Fruit fly (Drosophila melanogaster) whole organism, embryonic: Measurements from ENCODE around the gene Strip.
A peak's percentile ranks its signal among the peaks of the same experiment; 100 is the strongest.

Source experiments
- CG10654 ChIP-seq: fragments of 200-800 bp; sonication (Bioruptor generic); optimal IDR thresholded peaks from 2 replicates; lab custom pipeline; 2016; ENCODE audit warnings: missing biosample characterization, missing genetic modification characterization
- CG12104 ChIP-seq: fragments of 200-800 bp; sonication (Bioruptor generic); optimal IDR thresholded peaks from 3 replicates; lab custom pipeline; 2016; ENCODE audit warnings: missing biosample characterization, missing genetic modification characterization
- CG14014 ChIP-seq: fragments of 200-800 bp; sonication (Bioruptor generic); IDR thresholded peaks from 2 replicates; pipeline ENCODE4 v1.3.6; 2022; ENCODE audit warnings: missing biosample characterization, missing genetic modification characterization
- CG16813 ChIP-seq: fragments of 200-800 bp; sonication (Bioruptor generic); IDR thresholded peaks from 3 replicates; pipeline ENCODE4 v1.3.6; 2022; ENCODE audit warnings: missing biosample characterization, missing genetic modification characterization; ENCODE audit not compliant: partially characterized antibody
- CG17361 ChIP-seq: fragments of 200-800 bp; sonication (Bioruptor generic); IDR thresholded peaks from 3 replicates; pipeline ENCODE4 v1.3.6; 2022; ENCODE audit warnings: missing biosample characterization, missing genetic modification characterization
- CG18764 ChIP-seq: fragments of 200-800 bp; sonication (Bioruptor generic); optimal IDR thresholded peaks from 3 replicates; lab custom pipeline; 2016; ENCODE audit warnings: missing biosample characterization, missing genetic modification characterization
- CG3847 ChIP-seq: fragments of 200-800 bp; sonication (Bioruptor generic); IDR thresholded peaks from 2 replicates; pipeline ENCODE4 v1.3.6; 2022; ENCODE audit warnings: missing biosample characterization, missing genetic modification characterization
- CG4730 ChIP-seq: fragments of 200-800 bp; sonication (Bioruptor generic); IDR thresholded peaks from 2 replicates; pipeline ENCODE4 v1.3.6; 2022; ENCODE audit warnings: missing biosample characterization, missing genetic modification characterization
- CG6689 ChIP-seq: fragments of 200-800 bp; sonication (Bioruptor generic); IDR thresholded peaks from 2 replicates; pipeline ENCODE4 v1.3.6; 2022; ENCODE audit warnings: missing biosample characterization, missing genetic modification characterization
- CG7271 ChIP-seq: fragments of 200-800 bp; sonication (Bioruptor generic); optimal IDR thresholded peaks from 2 replicates; lab custom pipeline; 2018; ENCODE audit warnings: missing biosample characterization, mild to moderate bottlenecking, missing genetic modification characterization, moderate library complexity
- CG7372 ChIP-seq: fragments of 200-800 bp; sonication (Bioruptor generic); IDR thresholded peaks from 2 replicates; pipeline ENCODE4 v1.3.6; 2022; ENCODE audit warnings: missing biosample characterization, missing genetic modification characterization
- CG7839 ChIP-seq: fragments of 200-800 bp; sonication (Bioruptor generic); optimal IDR thresholded peaks from 3 replicates; lab custom pipeline; 2018; ENCODE audit warnings: missing biosample characterization, mild to moderate bottlenecking, missing genetic modification characterization, moderate library complexity
- CG8388 ChIP-seq: fragments of 200-800 bp; sonication (Bioruptor generic); optimal IDR thresholded peaks from 2 replicates; lab custom pipeline; 2019; ENCODE audit warnings: missing biosample characterization, mild to moderate bottlenecking, missing genetic modification characterization, moderate library complexity
- CG9932 ChIP-seq: fragments of 200-800 bp; sonication (Bioruptor generic); IDR thresholded peaks from 2 replicates; pipeline ENCODE4 v1.3.6; 2022; ENCODE audit warnings: missing biosample characterization, missing genetic modification characterization
- CHES-1-like ChIP-seq: fragments of 200-800 bp; sonication (Bioruptor generic); optimal IDR thresholded peaks from 2 replicates; lab custom pipeline; 2016; ENCODE audit warnings: missing biosample characterization, missing genetic modification characterization
- CTCF ChIP-seq: fragments of 200-800 bp; sonication (Bioruptor generic); optimal IDR thresholded peaks from 2 replicates; lab custom pipeline; 2017; ENCODE audit warnings: missing biosample characterization, mild to moderate bottlenecking, missing genetic modification characterization, moderate library complexity
- Dll ChIP-seq: fragments of 200-800 bp; sonication (Bioruptor generic); IDR thresholded peaks from 4 replicates; pipeline ENCODE4 v1.3.6; 2022; ENCODE audit warnings: missing biosample characterization, missing genetic modification characterization; ENCODE audit not compliant: partially characterized antibody
- Doc3 ChIP-seq: fragments of 200-800 bp; sonication (Bioruptor generic); IDR thresholded peaks from 3 replicates; pipeline ENCODE4 v1.3.6; 2022; ENCODE audit warnings: missing biosample characterization, missing genetic modification characterization; ENCODE audit not compliant: partially characterized antibody
- Ets65A ChIP-seq: fragments of 200-800 bp; sonication (Bioruptor generic); peaks from one replicate; lab custom pipeline; 2016; ENCODE audit warnings: missing biosample characterization, missing genetic modification characterization
- H15 ChIP-seq: fragments of 200-800 bp; sonication (Bioruptor generic); IDR thresholded peaks from 3 replicates; pipeline ENCODE4 v1.3.6; 2022; ENCODE audit warnings: missing biosample characterization, missing genetic modification characterization
- Hr39 ChIP-seq: fragments of >200 bp; optimal IDR thresholded peaks from 2 replicates; lab custom pipeline; 2017
- Hr51 ChIP-seq, 2 experiments: fragments of 200-800 bp; sonication (Bioruptor generic); optimal IDR thresholded peaks; 2 replicates in 1 of 2; 3 replicates in 1 of 2; lab custom pipeline; 2016 to 2018; ENCODE audit warnings: missing biosample characterization in 2 of 2, missing genetic modification characterization in 2 of 2, mild to moderate bottlenecking in 1 of 2, moderate library complexity in 1 of 2
- MESR4 ChIP-seq: fragments of 200-800 bp; sonication (Bioruptor generic); optimal IDR thresholded peaks from 2 replicates; lab custom pipeline; 2018; ENCODE audit warnings: missing biosample characterization, mild to moderate bottlenecking, missing genetic modification characterization, moderate library complexity
- MTF-1 ChIP-seq: fragments of 200-800 bp; sonication (Bioruptor generic); optimal IDR thresholded peaks from 2 replicates; lab custom pipeline; 2018; ENCODE audit warnings: missing biosample characterization, mild to moderate bottlenecking, missing genetic modification characterization, borderline replicate concordance
- Mrtf ChIP-seq: fragments of 200-800 bp; sonication (Bioruptor generic); IDR thresholded peaks from 3 replicates; pipeline ENCODE4 v1.3.6; 2022; ENCODE audit warnings: missing biosample characterization, missing genetic modification characterization
- Myb ChIP-seq: fragments of 200-800 bp; sonication (Bioruptor generic); optimal IDR thresholded peaks from 2 replicates; lab custom pipeline; 2016; ENCODE audit warnings: missing biosample characterization, missing genetic modification characterization
- Ptx1 ChIP-seq: fragments of 200-800 bp; sonication (Bioruptor generic); IDR thresholded peaks from 2 replicates; pipeline ENCODE4 v1.3.6; 2022; ENCODE audit warnings: missing biosample characterization, missing genetic modification characterization
- Rx ChIP-seq: fragments of 200-800 bp; sonication (Bioruptor generic); IDR thresholded peaks from 2 replicates; pipeline ENCODE4 v1.3.6; 2022; ENCODE audit warnings: missing biosample characterization, missing genetic modification characterization
- Six4 ChIP-seq: fragments of 200-800 bp; sonication (Bioruptor generic); optimal IDR thresholded peaks from 2 replicates; lab custom pipeline; 2016; ENCODE audit warnings: missing biosample characterization, missing genetic modification characterization
- Xrp1 ChIP-seq: fragments of 200-800 bp; sonication (Bioruptor generic); IDR thresholded peaks from 2 replicates; pipeline ENCODE4 v1.3.6; 2022; ENCODE audit warnings: missing biosample characterization, missing genetic modification characterization
- chn ChIP-seq: fragments of 200-800 bp; sonication (Bioruptor generic); optimal IDR thresholded peaks from 2 replicates; lab custom pipeline; 2016; ENCODE audit warnings: missing biosample characterization, missing genetic modification characterization
- croc ChIP-seq: fragments of 200-800 bp; sonication (Bioruptor generic); conservative IDR thresholded peaks from 3 replicates; pipeline ENCODE4 v1.3.6; 2022; ENCODE audit warnings: missing biosample characterization, missing genetic modification characterization
- dati ChIP-seq: fragments of 200-800 bp; sonication (Bioruptor generic); IDR thresholded peaks from 2 replicates; pipeline ENCODE4 v1.3.6; 2022; ENCODE audit warnings: missing biosample characterization, missing genetic modification characterization
- h ChIP-seq: fragments of >200 bp; optimal IDR thresholded peaks from 2 replicates; lab custom pipeline; 2017
- hb ChIP-seq: fragments of 200-800 bp; sonication (Bioruptor generic); IDR thresholded peaks from 3 replicates; pipeline ENCODE4 v1.3.6; 2022; ENCODE audit warnings: missing biosample characterization, missing genetic modification characterization; ENCODE audit not compliant: partially characterized antibody
- kay ChIP-seq: fragments of 200-800 bp; sonication (Bioruptor generic); optimal IDR thresholded peaks from 2 replicates; lab custom pipeline; 2016; ENCODE audit warnings: missing biosample characterization, missing genetic modification characterization
- lmd ChIP-seq: fragments of 200-800 bp; sonication (Bioruptor generic); IDR thresholded peaks from 2 replicates; pipeline ENCODE4 v1.3.6; 2022; ENCODE audit warnings: missing biosample characterization, missing genetic modification characterization
- lola ChIP-seq, 3 experiments: fragments of >200 bp in 2 of 3; fragments of 200-800 bp in 1 of 3; sonication (Bioruptor generic) in 1 of 3; optimal IDR thresholded peaks; 2 replicates each; lab custom pipeline; 2017 to 2019; ENCODE audit warnings: missing biosample characterization in 3 of 3, missing genetic modification characterization in 3 of 3, mild to moderate bottlenecking in 1 of 3, moderate library complexity in 1 of 3
- nau ChIP-seq: fragments of 200-800 bp; sonication (Bioruptor generic); optimal IDR thresholded peaks from 3 replicates; lab custom pipeline; 2017; ENCODE audit warnings: missing biosample characterization, mild to moderate bottlenecking, missing genetic modification characterization, missing genetic modification reagents
- nerfin-2 ChIP-seq: fragments of 200-800 bp; sonication (Bioruptor generic); IDR thresholded peaks from 2 replicates; pipeline ENCODE4 v1.3.6; 2022; ENCODE audit warnings: missing biosample characterization, missing genetic modification characterization; ENCODE audit not compliant: partially characterized antibody
- phol ChIP-seq: fragments of 200-800 bp; sonication (Bioruptor generic); optimal IDR thresholded peaks from 3 replicates; lab custom pipeline; 2018; ENCODE audit warnings: missing biosample characterization, mild to moderate bottlenecking, missing genetic modification characterization, moderate library complexity
- prd ChIP-seq, 3 experiments: fragments of >200 bp in 2 of 3; fragments of 200-800 bp in 1 of 3; sonication (Bioruptor generic) in 1 of 3; optimal IDR thresholded peaks in 2 of 3; IDR thresholded peaks in 1 of 3; 2 replicates in 2 of 3; 3 replicates in 1 of 3; pipeline versions ENCODE4 v1.3.6 to Lab custom; 2017 to 2022; ENCODE audit warnings: missing biosample characterization in 1 of 3, missing genetic modification characterization in 1 of 3
- sisA ChIP-seq: fragments of 200-800 bp; sonication (Bioruptor generic); IDR thresholded peaks from 2 replicates; pipeline ENCODE4 v1.3.6; 2022; ENCODE audit warnings: missing biosample characterization, missing genetic modification characterization
- ssp ChIP-seq: fragments of 200-800 bp; sonication (Bioruptor generic); IDR thresholded peaks from 2 replicates; pipeline ENCODE4 v1.3.6; 2022; ENCODE audit warnings: missing biosample characterization, missing genetic modification characterization
- tap ChIP-seq: fragments of 200-800 bp; optimal IDR thresholded peaks from 3 replicates; lab custom pipeline; 2019; ENCODE audit warnings: missing biosample characterization, mild to moderate bottlenecking, missing genetic modification characterization, moderate library complexity
- tin ChIP-seq: fragments of 200-800 bp; sonication (Bioruptor generic); optimal IDR thresholded peaks from 3 replicates; lab custom pipeline; 2016; ENCODE audit warnings: missing biosample characterization, missing genetic modification characterization
- tll ChIP-seq, 2 experiments: fragments of 200-800 bp in 1 of 2; fragments of >200 bp in 1 of 2; sonication (Bioruptor generic) in 1 of 2; optimal IDR thresholded peaks; 2 replicates each; lab custom pipeline; 2017 to 2019; ENCODE audit warnings: missing biosample characterization in 2 of 2, missing genetic modification characterization in 2 of 2, mild to moderate bottlenecking in 1 of 2, moderate library complexity in 1 of 2
- ttk ChIP-seq: fragments of 200-800 bp; sonication (Bioruptor generic); IDR thresholded peaks from 2 replicates; pipeline ENCODE4 v2.1.2; 2022; ENCODE audit warnings: missing biosample characterization, missing genetic modification characterization
- vvl ChIP-seq: fragments of 200-800 bp; sonication (Bioruptor generic); IDR thresholded peaks from 2 replicates; pipeline ENCODE4 v1.3.6; 2022; ENCODE audit warnings: missing biosample characterization, missing genetic modification characterization
- wek ChIP-seq: fragments of 200-800 bp; sonication (Bioruptor generic); optimal IDR thresholded peaks from 3 replicates; lab custom pipeline; 2018; ENCODE audit warnings: missing biosample characterization, mild to moderate bottlenecking, missing genetic modification characterization, moderate library complexity
- zfh1 ChIP-seq: fragments of 200-800 bp; sonication (Bioruptor generic); IDR thresholded peaks from 3 replicates; pipeline ENCODE4 v1.3.6; 2022; ENCODE audit warnings: missing biosample characterization, missing genetic modification characterization

Strip gene

DNA sequence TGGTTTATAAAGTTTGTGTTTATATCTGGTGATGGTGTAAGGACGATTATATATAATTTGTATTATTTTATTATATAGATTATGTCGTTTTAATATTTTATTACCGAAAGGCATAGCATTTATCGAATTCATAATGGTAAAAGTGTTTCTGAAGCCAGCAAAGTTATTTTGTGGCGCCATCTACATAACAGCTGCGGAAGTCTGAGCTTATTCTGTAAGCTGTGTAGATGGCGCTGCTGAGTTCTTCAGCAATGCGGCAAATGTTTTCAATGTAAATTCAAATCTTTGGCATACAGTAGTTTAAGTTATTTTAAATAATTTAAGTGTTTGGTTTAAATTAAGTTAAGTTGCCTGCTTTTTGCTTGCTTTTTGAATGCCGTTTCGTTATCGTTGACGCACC is 40.3 kb downstream of the Strip start (continued):
- TF ChIP-seq sisA (GFP tag; lab: Robert Waterston, UW) (peak; percentile 56), ssp (GFP tag; lab: Robert Waterston, UW) (no peak), CG7271 (no peak), dati (0 out of 2 replicates have a peak, but pooled peaks have one; percentile 12), CG4730 (GFP tag; lab: Robert Waterston, UW) (peak; percentile 58; the same call in 1 of the 2 replicates), CTCF (GFP tag; lab: Kevin White, UChicago) (peak; percentile 98), tll (GFP tag; optimal IDR thresholded peaks at IDR 0.05; lab: Kevin White, UChicago) (no peak), phol (tag; lab: Kevin White, UChicago) (peak; percentile 21), kay (GFP tag; lab: Kevin White, UChicago) (no peak), lmd (GFP tag; lab: Robert Waterston, UW) (peak; percentile 58; the same call in 1 of the 2 replicates), lola (GFP tag; optimal IDR thresholded peaks at IDR 0.05; lab: Kevin White, UChicago) (no peak), Doc3 (GFP tag; lab: Robert Waterston, UW) (no peak), CG17361 (GFP tag; lab: Robert Waterston, UW) (peak; percentile 40; the same call in 1 of the 3 replicates), CG14014 (GFP tag; lab: Robert Waterston, UW) (peak; percentile 44; the same call in 1 of the 2 replicates), tin (GFP tag; lab: Kevin White, UChicago) (peak; percentile 60), croc (GFP tag; lab: Robert Waterston, UW) (no peak), h (no peak), MTF-1 (GFP tag; lab: Kevin White, UChicago) (peak; percentile 32), wek (GFP tag; lab: Kevin White, UChicago) (no peak), CG18764 (peak; percentile 12), Xrp1 (GFP tag; lab: Robert Waterston, UW) (no peak), CG7839 (tag; lab: Kevin White, UChicago) (peak; percentile 49), CG16813 (GFP tag; lab: Robert Waterston, UW) (no peak), prd (optimal IDR thresholded peaks at IDR 0.05; lab: Kevin White, UChicago) (no peak), prd (GFP tag; IDR thresholded peaks at IDR 0.05; lab: Robert Waterston, UW) (peak; percentile 53; the same call in 2 of the 3 replicates), CG8388 (no peak), CG7372 (peak; percentile 37; the same call in 1 of the 2 replicates), nerfin-2 (GFP tag; lab: Robert Waterston, UW) (no peak), ttk (GFP tag; lab: Robert Waterston, UW) (peak; percentile 44), CHES-1-like (no peak), Dll (GFP tag; lab: Robert Waterston, UW) (no peak), Mrtf (GFP tag; lab: Robert Waterston, UW) (peak; percentile 35; the same call in 2 of the 3 replicates), zfh1 (peak; percentile 38; the same call in 1 of the 3 replicates), hb (no peak), CG12104 (GFP tag; lab: Kevin White, UChicago) (no peak), CG9932 (peak; percentile 59), chn (GFP tag; lab: Kevin White, UChicago) (no peak), Rx (no peak), Ptx1 (GFP tag; lab: Robert Waterston, UW) (peak; percentile 60), Six4 (GFP tag; lab: Kevin White, UChicago) (peak; percentile 42), vvl (GFP tag; lab: Robert Waterston, UW) (peak; percentile 22; the same call in 1 of the 2 replicates), tap (tag; lab: Kevin White, UChicago) (no peak), Ets65A (no peak), Hr51 (GFP tag; optimal IDR thresholded peaks at IDR 0.05; lab: Kevin White, UChicago) (no peak), H15 (GFP tag; lab: Robert Waterston, UW) (peak; percentile 42; the same call in 1 of the 3 replicates), nau (GFP tag; lab: Kevin White, UChicago) (no peak), CG3847 (peak; percentile 28; the same call in 1 of the 2 replicates), Hr39 (lab: Kevin White, UChicago) (no peak), Myb (GFP tag; lab: Kevin White, UChicago) (no peak), MESR4 (GFP tag; lab: Kevin White, UChicago) (no peak), CG10654 (GFP tag; lab: Kevin White, UChicago) (peak; percentile 35), CG6689 (GFP tag; lab: Robert Waterston, UW) (no peak)
